Worm (Caenorhabditis elegans) whole organism, L1 larva: ENCODE data around the gene F41G3.19.

ENCODE experiments used
- C04F5.9 ChIP-seq: sonication (generic microtip); optimal IDR thresholded peaks from 2 replicates; lab custom pipeline; 2016; ENCODE audit warnings: missing genetic modification characterization, missing compliant biosample characterization
- C16A3.4 ChIP-seq: fragments of 150-350 bp; optimal IDR thresholded peaks from 2 replicates; lab custom pipeline; 2014; ENCODE audit warnings: missing biosample characterization, missing genetic modification characterization
- C34B4.2 ChIP-seq: sonication (generic microtip); optimal IDR thresholded peaks from 2 replicates; lab custom pipeline; 2017; ENCODE audit warnings: mild to moderate bottlenecking, missing genetic modification characterization, missing compliant biosample characterization
- F16B12.6 ChIP-seq: fragments of 150-350 bp; optimal IDR thresholded peaks from 2 replicates; lab custom pipeline; 2014; ENCODE audit warnings: missing biosample characterization, missing genetic modification characterization
- aly-2 ChIP-seq: fragments of 150-350 bp; optimal IDR thresholded peaks from 2 replicates; lab custom pipeline; 2014; ENCODE audit warnings: missing biosample characterization, missing genetic modification characterization
- ama-1 ChIP-seq: fragments of 150-350 bp; optimal IDR thresholded peaks from 2 replicates; lab custom pipeline; 2014
- blmp-1 ChIP-seq: fragments of 150-350 bp; optimal IDR thresholded peaks from 2 replicates; lab custom pipeline; 2014; ENCODE audit warnings: missing biosample characterization, missing genetic modification characterization
- ceh-63 ChIP-seq: fragments of 200-800 bp; sonication (Bioruptor generic); optimal IDR thresholded peaks from 2 replicates; lab custom pipeline; 2018; ENCODE audit warnings: mild to moderate bottlenecking, missing genetic modification characterization, missing compliant biosample characterization
- ceh-8 ChIP-seq: fragments of 200-800 bp; sonication (Bioruptor generic); optimal IDR thresholded peaks from 2 replicates; lab custom pipeline; 2018; ENCODE audit warnings: mild to moderate bottlenecking, missing genetic modification characterization, moderate library complexity, missing compliant biosample characterization
- ceh-82 ChIP-seq, 3 experiments: fragments of 150-350 bp in 1 of 3; sonication (generic microtip) in 2 of 3; optimal IDR thresholded peaks; 2 replicates each; lab custom pipeline; 2014 to 2017; ENCODE audit warnings: missing biosample characterization in 3 of 3, missing genetic modification characterization in 3 of 3
- ceh-88 ChIP-seq: fragments of 200-800 bp; sonication (Bioruptor generic); IDR thresholded peaks from 2 replicates; pipeline ENCODE4 v1.3.6; 2022; ENCODE audit warnings: missing genetic modification characterization, missing compliant biosample characterization
- ceh-90 ChIP-seq: sonication (generic microtip); optimal IDR thresholded peaks from 2 replicates; lab custom pipeline; 2016; ENCODE audit warnings: missing genetic modification characterization, missing compliant biosample characterization
- dpl-1 ChIP-seq, 3 experiments: fragments of 150-350 bp in 2 of 3; sonication (generic microtip) in 1 of 3; optimal IDR thresholded peaks; 2 replicates each; lab custom pipeline; 2014 to 2017; ENCODE audit warnings: missing biosample characterization in 3 of 3, missing genetic modification characterization in 3 of 3, missing genetic modification reagents in 3 of 3
- dsc-1 ChIP-seq: sonication (generic microtip); optimal IDR thresholded peaks from 2 replicates; lab custom pipeline; 2016; ENCODE audit warnings: mild to moderate bottlenecking, missing genetic modification characterization, missing compliant biosample characterization
- efl-1 ChIP-seq, 4 experiments: fragments of 150-350 bp; optimal IDR thresholded peaks in 3 of 4; peaks in 1 of 4; 1 replicate in 1 of 4; 2 replicates in 3 of 4; lab custom pipeline; 2014; ENCODE audit warnings: missing biosample characterization in 2 of 4, missing genetic modification characterization in 2 of 4, missing genetic modification reagents in 2 of 4
- egl-27 ChIP-seq, 2 experiments: fragments of 150-350 bp in 1 of 2; sonication (generic microtip); optimal IDR thresholded peaks; 3 replicates each; lab custom pipeline; 2017 to 2018; ENCODE audit warnings: missing biosample characterization in 2 of 2, missing genetic modification characterization in 2 of 2, missing genetic modification reagents in 2 of 2
- elt-2 ChIP-seq: sonication (generic microtip); optimal IDR thresholded peaks from 2 replicates; lab custom pipeline; 2016; ENCODE audit warnings: missing genetic modification characterization, mild to moderate bottlenecking, inconsistent platforms, missing compliant biosample characterization, missing genetic modification reagents
- fkh-8 ChIP-seq: sonication (generic microtip); optimal IDR thresholded peaks from 2 replicates; lab custom pipeline; 2016; ENCODE audit warnings: mild to moderate bottlenecking, missing genetic modification characterization, missing compliant biosample characterization
- hlh-17 ChIP-seq: fragments of 200-800 bp; sonication (Bioruptor generic); optimal IDR thresholded peaks from 2 replicates; lab custom pipeline; 2018; ENCODE audit warnings: missing genetic modification characterization, mild to moderate bottlenecking, missing compliant biosample characterization, moderate library complexity, borderline replicate concordance
- irx-1 ChIP-seq: sonication (generic microtip); optimal IDR thresholded peaks from 2 replicates; lab custom pipeline; 2016; ENCODE audit warnings: missing genetic modification characterization, missing compliant biosample characterization
- isw-1 ChIP-seq: fragments of 200-800 bp; sonication (Bioruptor generic); IDR thresholded peaks from 2 replicates; pipeline ENCODE4 v1.3.6; 2022; ENCODE audit warnings: missing genetic modification characterization, missing compliant biosample characterization
- lin-14 ChIP-seq: fragments of 200-800 bp; sonication (Bioruptor generic); optimal IDR thresholded peaks from 2 replicates; lab custom pipeline; 2018; ENCODE audit warnings: mild to moderate bottlenecking, missing genetic modification characterization, moderate library complexity, missing compliant biosample characterization
- lin-15B ChIP-seq: fragments of 150-350 bp; sonication (generic microtip); optimal IDR thresholded peaks from 3 replicates; lab custom pipeline; 2014; ENCODE audit warnings: missing biosample characterization, missing genetic modification characterization
- lin-35 ChIP-seq, 2 experiments: fragments of 150-350 bp; optimal IDR thresholded peaks; 2 replicates each; lab custom pipeline; 2014; ENCODE audit warnings: missing biosample characterization in 2 of 2, missing genetic modification characterization in 2 of 2, missing genetic modification reagents in 2 of 2
- lir-3 ChIP-seq: sonication (generic microtip); optimal IDR thresholded peaks from 2 replicates; lab custom pipeline; 2016; ENCODE audit warnings: mild to moderate bottlenecking, missing genetic modification characterization, moderate library complexity, missing compliant biosample characterization; ENCODE audit not compliant: poor library complexity
- lsy-2 ChIP-seq, 2 experiments: fragments of 150-350 bp; optimal IDR thresholded peaks; 2 replicates each; lab custom pipeline; 2014; ENCODE audit warnings: missing biosample characterization in 2 of 2, missing genetic modification characterization in 2 of 2
- mab-9 ChIP-seq: fragments of 200-800 bp; sonication (Bioruptor generic); IDR thresholded peaks from 2 replicates; pipeline ENCODE4 v1.3.6; 2022; ENCODE audit warnings: missing genetic modification reagents, missing genetic modification characterization, missing compliant biosample characterization
- mep-1 ChIP-seq: fragments of 150-350 bp; optimal IDR thresholded peaks from 2 replicates; lab custom pipeline; 2014; ENCODE audit warnings: missing biosample characterization, missing genetic modification characterization
- nhr-19 ChIP-seq: fragments of 200-800 bp; sonication (Bioruptor generic); conservative IDR thresholded peaks from 2 replicates; pipeline ENCODE4 v1.3.6; 2022; ENCODE audit warnings: missing genetic modification characterization, missing compliant biosample characterization
- nhr-20 ChIP-seq: sonication (generic microtip); optimal IDR thresholded peaks from 2 replicates; lab custom pipeline; 2016; ENCODE audit warnings: mild to moderate bottlenecking, missing genetic modification characterization, missing compliant biosample characterization
- nhr-237 ChIP-seq: fragments of 150-350 bp; optimal IDR thresholded peaks from 2 replicates; lab custom pipeline; 2014; ENCODE audit warnings: missing biosample characterization, missing genetic modification characterization
- nhr-28 ChIP-seq: fragments of 150-350 bp; optimal IDR thresholded peaks from 2 replicates; lab custom pipeline; 2014; ENCODE audit warnings: missing biosample characterization, missing genetic modification characterization
- nhr-71 ChIP-seq: sonication (generic microtip); optimal IDR thresholded peaks from 2 replicates; lab custom pipeline; 2016; ENCODE audit warnings: mild to moderate bottlenecking, missing genetic modification characterization, moderate library complexity, missing compliant biosample characterization
- nhr-76 ChIP-seq: sonication (generic microtip); optimal IDR thresholded peaks from 2 replicates; lab custom pipeline; 2017; ENCODE audit warnings: missing biosample characterization, missing genetic modification characterization
- nhr-77 ChIP-seq: fragments of 150-350 bp; optimal IDR thresholded peaks from 2 replicates; lab custom pipeline; 2014; ENCODE audit warnings: missing biosample characterization, missing genetic modification characterization
- nhr-84 ChIP-seq: sonication (generic microtip); optimal IDR thresholded peaks from 2 replicates; lab custom pipeline; 2017; ENCODE audit warnings: missing biosample characterization, missing genetic modification characterization
- nhr-85 ChIP-seq: sonication (generic microtip); peaks from one replicate; lab custom pipeline; 2016; ENCODE audit warnings: missing genetic modification characterization, inconsistent platforms, missing compliant biosample characterization
- pag-3 ChIP-seq: sonication (generic microtip); optimal IDR thresholded peaks from 2 replicates; lab custom pipeline; 2017; ENCODE audit warnings: missing genetic modification characterization, mild to moderate bottlenecking, missing compliant biosample characterization, antibody characterized with exemption, borderline replicate concordance; ENCODE audit not compliant: insufficient read depth
- pax-3 ChIP-seq: fragments of 200-800 bp; sonication (Bioruptor generic); optimal IDR thresholded peaks from 2 replicates; lab custom pipeline; 2018; ENCODE audit warnings: mild to moderate bottlenecking, missing genetic modification characterization, moderate library complexity, missing compliant biosample characterization
- rnt-1 ChIP-seq: sonication (generic microtip); optimal IDR thresholded peaks from 2 replicates; lab custom pipeline; 2016; ENCODE audit warnings: mild to moderate bottlenecking, missing genetic modification characterization, moderate library complexity, missing compliant biosample characterization
- sox-4 ChIP-seq: sonication (generic microtip); optimal IDR thresholded peaks from 2 replicates; lab custom pipeline; 2016; ENCODE audit warnings: missing genetic modification characterization, missing compliant biosample characterization
- sptf-1 ChIP-seq: fragments of 150-350 bp; optimal IDR thresholded peaks from 2 replicates; lab custom pipeline; 2014; ENCODE audit warnings: missing biosample characterization, missing genetic modification characterization
- swsn-7 ChIP-seq: sonication (generic microtip); optimal IDR thresholded peaks from 2 replicates; lab custom pipeline; 2016; ENCODE audit warnings: missing genetic modification characterization, missing compliant biosample characterization
- tbx-2 ChIP-seq: sonication (generic microtip); optimal IDR thresholded peaks from 2 replicates; lab custom pipeline; 2016; ENCODE audit warnings: missing genetic modification characterization, missing compliant biosample characterization
- tlp-1 ChIP-seq: fragments of 150-350 bp; optimal IDR thresholded peaks from 2 replicates; lab custom pipeline; 2014; ENCODE audit warnings: missing biosample characterization, missing genetic modification characterization
- unc-30 ChIP-seq: sonication (generic microtip); optimal IDR thresholded peaks from 2 replicates; lab custom pipeline; 2017; ENCODE audit warnings: missing biosample characterization, missing genetic modification characterization
- unc-98 ChIP-seq: fragments of 200-800 bp; sonication (Bioruptor generic); IDR thresholded peaks from 2 replicates; pipeline ENCODE4 v1.3.6; 2022; ENCODE audit warnings: missing genetic modification characterization, missing compliant biosample characterization
- vab-15 ChIP-seq: sonication (generic microtip); optimal IDR thresholded peaks from 2 replicates; lab custom pipeline; 2017; ENCODE audit warnings: missing genotype, mild to moderate bottlenecking, missing genetic modification characterization, missing compliant biosample characterization
- ztf-11 ChIP-seq, 2 experiments: sonication (generic microtip); optimal IDR thresholded peaks; 2 replicates each; lab custom pipeline; 2016 to 2017; ENCODE audit warnings: missing genetic modification characterization in 2 of 2, missing biosample characterization in 1 of 2, missing compliant biosample characterization in 1 of 2
- ztf-4 ChIP-seq: fragments of 150-350 bp; optimal IDR thresholded peaks from 2 replicates; lab custom pipeline; 2014; ENCODE audit warnings: missing biosample characterization, missing genetic modification characterization

The F41G3.19 gene

DNA sequence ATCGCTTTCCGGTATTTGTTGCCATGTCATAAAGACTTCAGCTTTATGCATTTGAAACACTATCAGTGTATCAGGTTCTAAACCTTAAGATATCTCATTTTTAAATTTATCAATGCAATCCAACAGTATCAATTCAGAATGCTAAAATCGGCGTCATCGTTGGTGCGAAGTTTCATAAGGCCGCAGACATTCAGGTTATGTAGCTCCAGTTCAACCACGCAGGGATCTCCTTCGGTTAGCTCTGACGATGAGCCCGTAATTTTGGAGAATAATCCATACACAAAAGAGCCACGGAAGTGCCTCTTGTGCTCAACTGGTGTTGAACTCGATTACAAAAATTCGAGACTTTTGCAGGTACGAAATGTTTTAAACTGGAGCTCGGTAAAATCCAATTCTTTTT is 15.9 kb downstream of the F41G3.19 start, which contains the start of gene mrps-18.C:
Gene mrps-18.C (plus strand): TSS at position 138 of the 400 bp plus-strand sequence.
- TF ChIP-seq egl-27 (tag; optimal IDR thresholded peaks at IDR 0.05; lab: Kevin White, UChicago), result no peak
- TF ChIP-seq C04F5.9 (tag; lab: Kevin White, UChicago), result no peak
- no peak for TF ChIP-seq elt-2
- TF ChIP-seq ceh-8, result no peak
- TF ChIP-seq C34B4.2 (tag; lab: Kevin White, UChicago), result no peak
- no peak for TF ChIP-seq nhr-20
- TF ChIP-seq unc-98, result no peak
- no peak for TF ChIP-seq nhr-28 (tag; lab: Kevin White, UChicago)
- TF ChIP-seq hlh-17 (GFP tag; lab: Kevin White, UChicago), result no peak
- no peak for TF ChIP-seq efl-1 (optimal IDR thresholded peaks at IDR 0.05; lab: Kevin White, UChicago)
- TF ChIP-seq efl-1 (GFP tag; optimal IDR thresholded peaks at IDR 0.05 in 1 of 2; lab: Kevin White, UChicago), result no peak
- TF ChIP-seq nhr-76 (tag; lab: Kevin White, UChicago), result no peak

DNA sequence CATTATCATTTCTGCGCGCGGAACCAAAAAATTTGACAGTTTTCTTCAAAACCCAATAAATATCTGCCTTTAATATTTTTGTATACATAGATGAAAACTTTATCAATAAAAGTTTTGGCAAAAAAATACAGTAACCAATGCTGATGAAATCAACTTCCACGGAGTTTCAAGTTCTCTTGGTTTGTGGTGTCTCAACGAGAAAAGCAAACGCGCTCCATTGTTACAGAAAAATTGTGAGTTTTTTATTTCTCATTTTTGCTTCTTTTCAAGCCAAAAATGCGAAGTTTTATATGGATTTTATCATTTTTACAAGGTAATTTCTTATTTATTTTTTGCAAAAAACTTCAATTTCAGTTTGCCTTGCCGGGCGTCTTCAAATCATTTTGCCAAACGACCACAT is 17.3 kb downstream of the F41G3.19 start, which contains the start of gene T14B4.3:
Gene T14B4.3 (plus strand): TSS at position 264 of the 400 bp plus-strand sequence.
- TF ChIP-seq vab-15 (peak; percentile 20), C34B4.2 (tag; lab: Kevin White, UChicago) (no peak), mab-9 (GFP tag; lab: Robert Waterston, UW) (no peak), lin-14 (GFP tag; lab: Kevin White, UChicago) (peak; percentile 75), lin-35 (GFP tag; optimal IDR thresholded peaks at IDR 0.05; lab: Kevin White, UChicago) (peak; percentile 57 to 85), pag-3 (no peak), aly-2 (tag; lab: Kevin White, UChicago) (no peak), dsc-1 (tag; lab: Kevin White, UChicago) (peak; percentile 15), ceh-90 (tag; lab: Kevin White, UChicago) (no peak), nhr-237 (tag; lab: Kevin White, UChicago) (peak; percentile 6), irx-1 (no peak), F16B12.6 (tag; lab: Kevin White, UChicago) (peak; percentile 46), rnt-1 (tag; lab: Kevin White, UChicago) (peak; percentile 88), C04F5.9 (tag; lab: Kevin White, UChicago) (peak; percentile 4), nhr-20 (peak; percentile 57), nhr-71 (tag; lab: Kevin White, UChicago) (peak; percentile 73), pax-3 (tag; lab: Kevin White, UChicago) (peak; percentile 52), sptf-1 (tag; lab: Kevin White, UChicago) (no peak), ceh-88 (GFP tag; lab: Robert Waterston, UW) (0 out of 2 replicates have a peak, but pooled peaks have one; percentile 45), mep-1 (tag; lab: Kevin White, UChicago) (peak; percentile 57), nhr-85 (tag; lab: Kevin White, UChicago) (peak; percentile 43), lsy-2 (tag; optimal IDR thresholded peaks at IDR 0.05; lab: Kevin White, UChicago) (peak; percentile 68 to 88), lir-3 (peak; percentile 77), nhr-19 (GFP tag; lab: Robert Waterston, UW) (peak; percentile 31; the same call in 1 of the 2 replicates), ztf-11 (tag; optimal IDR thresholded peaks at IDR 0.05; lab: Kevin White, UChicago) (peak in 1 of 2 experiments; percentile 67), nhr-77 (tag; lab: Kevin White, UChicago) (peak; percentile 28), ama-1 (lab: Kevin White, UChicago) (no peak), dpl-1 (GFP tag; optimal IDR thresholded peaks at IDR 0.05; lab: Kevin White, UChicago) (peak; percentile 53 to 72 (median 71)), nhr-84 (tag; lab: Kevin White, UChicago) (no peak), blmp-1 (peak; percentile 61), sox-4 (tag; lab: Kevin White, UChicago) (peak; percentile 20), unc-98 (no peak), unc-30 (tag; lab: Kevin White, UChicago) (no peak), lin-15B (peak; percentile 78), ceh-63 (GFP tag; lab: Kevin White, UChicago) (no peak), ztf-4 (tag; lab: Kevin White, UChicago) (no peak), tbx-2 (tag; lab: Kevin White, UChicago) (peak; percentile 54), swsn-7 (tag; lab: Kevin White, UChicago) (peak; percentile 45), ceh-82 (tag; optimal IDR thresholded peaks at IDR 0.05; lab: Kevin White, UChicago) (peak in 2 of 3 experiments; percentile 41 to 64), isw-1 (GFP tag; lab: Robert Waterston, UW) (peak; percentile 32), C16A3.4 (peak; percentile 83), tlp-1 (tag; lab: Kevin White, UChicago) (no peak), fkh-8 (peak; percentile 56)
